Worm (Caenorhabditis elegans) whole organism, mixed stage, embryonic: ENCODE results near the gene mdt-20.

ENCODE experiments used
- elt-3 ChIP-seq: fragments of 150-350 bp; optimal IDR thresholded peaks from 2 replicates; lab custom pipeline; 2014; ENCODE audit warnings: missing biosample characterization, missing genetic modification characterization
- mep-1 ChIP-seq: fragments of 150-350 bp; optimal IDR thresholded peaks from 2 replicates; lab custom pipeline; 2017; ENCODE audit warnings: missing biosample characterization, missing genetic modification reagents, missing genetic modification characterization, inconsistent platforms
- nhr-28 ChIP-seq: fragments of 150-350 bp; optimal IDR thresholded peaks from 2 replicates; lab custom pipeline; 2014; ENCODE audit warnings: missing biosample characterization, missing genetic modification characterization
- tbx-8 ChIP-seq: fragments of 200-800 bp; sonication (Bioruptor generic); optimal IDR thresholded peaks from 2 replicates; lab custom pipeline; 2018; ENCODE audit warnings: mild to moderate bottlenecking, missing genetic modification characterization, moderate library complexity, missing compliant biosample characterization
- unc-62 ChIP-seq: fragments of 150-350 bp; optimal IDR thresholded peaks from 2 replicates; lab custom pipeline; 2014; ENCODE audit warnings: missing biosample characterization, missing genetic modification reagents, missing genetic modification characterization
- ztf-11 ChIP-seq: fragments of 150-350 bp; optimal IDR thresholded peaks from 2 replicates; lab custom pipeline; 2014; ENCODE audit warnings: missing biosample characterization, missing genetic modification characterization

DNA sequence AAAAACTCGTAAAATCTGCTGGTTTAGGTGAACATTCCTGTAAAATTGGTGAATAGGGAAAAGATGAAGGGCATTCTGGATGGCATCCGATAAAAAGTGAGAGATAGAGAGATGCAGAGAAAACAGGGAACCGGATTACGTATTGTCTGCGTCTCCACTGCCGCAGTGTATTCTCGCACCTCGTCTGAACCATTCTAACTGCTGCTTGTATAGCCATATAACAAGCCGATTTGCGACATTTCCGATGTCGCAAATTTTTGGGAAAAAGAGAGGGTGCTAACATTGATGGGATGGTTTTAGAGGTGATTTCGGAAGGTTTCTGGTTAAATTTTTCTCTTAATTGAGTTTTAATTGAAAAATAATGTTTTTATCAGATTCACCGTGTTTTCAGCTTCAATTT is 33.6 kb downstream of the mdt-20 start, which contains the start of gene W09G12.10:
- TF ChIP-seq mep-1 (no peak), tbx-8 (GFP tag; lab: Kevin White, UChicago) (no peak), nhr-28 (tag; lab: Kevin White, UChicago) (no peak), ztf-11 (tag; lab: Kevin White, UChicago) (no peak), unc-62 (GFP tag; lab: Kevin White, UChicago) (no peak), elt-3 (tag; lab: Kevin White, UChicago) (no peak)
